Fruit fly (Drosophila melanogaster) whole organism: ENCODE measurements around the gene Sgs8.

ENCODE experiments used
- CG8478 ChIP-seq: fragments of >200 bp; optimal IDR thresholded peaks from 2 replicates; lab custom pipeline; 2018; ENCODE audit warnings: inconsistent platforms
- pan ChIP-seq: fragments of >200 bp; optimal IDR thresholded peaks from 2 replicates; lab custom pipeline; 2017
- psq ChIP-seq: fragments of >200 bp; optimal IDR thresholded peaks from 2 replicates; lab custom pipeline; 2017

DNA sequence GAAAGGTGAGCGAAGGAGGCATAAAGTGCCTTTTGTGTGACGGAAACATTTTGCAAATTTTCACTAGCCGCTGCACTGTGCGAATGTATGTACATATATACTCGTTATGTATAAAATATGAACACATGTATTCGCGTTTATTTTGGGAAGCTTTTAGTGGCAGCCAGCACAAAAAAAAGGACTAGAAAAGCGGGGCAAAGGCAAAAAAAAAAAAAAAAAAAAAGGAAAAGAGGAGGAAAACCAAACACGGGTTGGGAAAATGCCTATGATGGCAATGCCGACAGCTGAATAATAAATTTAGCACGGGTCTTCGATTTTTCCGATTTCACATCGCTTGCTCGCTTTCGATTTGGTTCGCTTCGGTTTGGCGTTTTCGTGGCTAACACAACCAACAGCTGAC is 40.2 kb upstream of the Sgs8 start:
- TF ChIP-seq CG8478 (lab: Kevin White, UChicago) (no peak), pan (lab: Kevin White, UChicago) (no peak), psq (lab: Kevin White, UChicago) (no peak)
